Worm (Caenorhabditis elegans): Measurements from ENCODE around the gene efhd-1.

DNA sequence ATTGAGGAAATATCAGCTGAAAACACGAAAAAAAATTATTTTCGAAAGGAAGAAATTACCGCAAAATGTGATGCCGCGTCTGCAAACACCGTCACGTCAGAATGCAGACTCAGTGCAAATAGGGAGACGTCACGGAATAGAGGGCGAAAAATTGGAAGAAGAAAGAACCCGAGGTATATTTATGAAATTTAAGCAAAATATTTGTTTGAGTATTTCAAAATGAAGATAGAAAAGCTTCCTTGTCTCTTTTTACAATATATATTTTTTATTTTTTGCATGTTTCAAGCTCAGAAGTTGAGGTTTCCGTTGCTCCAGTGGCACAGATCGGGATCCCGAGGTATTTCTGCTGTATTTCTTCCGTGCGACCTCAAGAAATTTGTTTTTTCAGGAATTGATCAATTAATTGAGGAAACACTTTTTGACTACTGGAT is 34.8 kb upstream of the efhd-1 start, which contains the start of gene W03H9.2:
- TF ChIP-seq pha-4 (tag; optimal IDR thresholded peaks at IDR 0.05) (no peak), hlh-15 (tag; optimal IDR thresholded peaks at IDR 0.05) (peak; percentile 83), nhr-11 (tag; optimal IDR thresholded peaks at IDR 0.05) (no peak), ceh-2 (tag; optimal IDR thresholded peaks at IDR 0.05) (peak; percentile 96), ceh-22 (tag; optimal IDR thresholded peaks at IDR 0.05) (no peak), mec-3 (tag; optimal IDR thresholded peaks at IDR 0.05; ENCODE audit: borderline replicate concordance) (peak; percentile 50), T23F11.4 (GFP tag; optimal IDR thresholded peaks at IDR 0.05) (peak; percentile 33), ttx-3 (tag; optimal IDR thresholded peaks at IDR 0.05) (peak; percentile 83), nfya-1 (tag; optimal IDR thresholded peaks at IDR 0.05) (peak; percentile 16), ets-4 (tag; optimal IDR thresholded peaks at IDR 0.05) (peak; percentile 91), elt-4 (tag; optimal IDR thresholded peaks at IDR 0.05) (peak; percentile 5), fkh-10 (GFP tag; optimal IDR thresholded peaks at IDR 0.05) (no peak), ama-1 (optimal IDR thresholded peaks at IDR 0.05) (no peak)

Data from whole organism, late embryonic.